Worm (Caenorhabditis elegans): ENCODE measurements around the gene cutl-23.

Gene cutl-23

DNA sequence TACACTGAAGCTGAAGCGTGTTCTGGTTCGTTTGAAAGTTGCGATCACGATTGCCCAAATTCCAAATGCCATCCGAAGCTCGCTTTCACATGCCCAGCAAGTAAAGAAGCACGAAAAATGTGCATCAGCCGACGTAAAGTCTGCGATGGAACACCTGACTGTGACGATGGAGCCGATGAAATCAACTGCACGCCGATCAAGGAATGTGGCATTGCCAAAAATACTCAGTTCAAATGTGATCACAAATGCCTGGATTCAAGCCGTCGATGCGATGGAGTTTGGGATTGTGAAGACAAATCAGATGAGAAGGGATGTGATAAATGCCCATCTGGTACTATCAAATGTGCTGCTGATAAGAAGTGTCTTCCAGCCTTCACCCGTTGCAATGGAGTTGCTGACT lies 40.6 kb upstream of the cutl-23 start:
- TF ChIP-seq ttx-3 (tag; optimal IDR thresholded peaks at IDR 0.05) (no peak), pha-2 (tag; optimal IDR thresholded peaks at IDR 0.05) (no peak), ceh-24 (tag; optimal IDR thresholded peaks at IDR 0.05) (no peak), hlh-13 (GFP tag; optimal IDR thresholded peaks at IDR 0.05) (no peak), C38D4.7 (GFP tag; optimal IDR thresholded peaks at IDR 0.05) (no peak), unc-42 (tag; optimal IDR thresholded peaks at IDR 0.05) (no peak), dmd-4 (tag; optimal IDR thresholded peaks at IDR 0.05; ENCODE audit: borderline replicate concordance) (no peak), ceh-14 (tag; optimal IDR thresholded peaks at IDR 0.05) (no peak)

- TF ChIP-seq hlh-13 (GFP tag; optimal IDR thresholded peaks at IDR 0.05): no peak
- no peak for TF ChIP-seq ref-2 (tag; optimal IDR thresholded peaks at IDR 0.05)
- no peak for TF ChIP-seq hlh-6 (tag; optimal IDR thresholded peaks at IDR 0.05)
- no peak for TF ChIP-seq sox-2 (GFP tag; IDR thresholded peaks at IDR 0.05)
- no peak for TF ChIP-seq pha-2 (tag; optimal IDR thresholded peaks at IDR 0.05)
- TF ChIP-seq gmeb-2 (tag; optimal IDR thresholded peaks at IDR 0.05): no peak
- TF ChIP-seq ceh-9 (tag; optimal IDR thresholded peaks at IDR 0.05): no peak
- TF ChIP-seq rnt-1 (tag; optimal IDR thresholded peaks at IDR 0.05): no peak
- no peak for TF ChIP-seq fkh-10 (GFP tag; optimal IDR thresholded peaks at IDR 0.05)
- TF ChIP-seq elt-2 (tag; optimal IDR thresholded peaks at IDR 0.05): no peak
- no peak for TF ChIP-seq dmd-4 (tag; optimal IDR thresholded peaks at IDR 0.05; ENCODE audit: borderline replicate concordance)
- no peak for TF ChIP-seq npax-4 (tag; optimal IDR thresholded peaks at IDR 0.05)
- TF ChIP-seq dve-1 (tag; optimal IDR thresholded peaks at IDR 0.05): no peak
- TF ChIP-seq ama-1 (optimal IDR thresholded peaks at IDR 0.05): no peak
- no peak for TF ChIP-seq hlh-30 (tag; optimal IDR thresholded peaks at IDR 0.05; ENCODE audit: insufficient read depth)
- no peak for TF ChIP-seq hlh-8 (tag; optimal IDR thresholded peaks at IDR 0.05)
- no peak for TF ChIP-seq nfya-1 (tag; optimal IDR thresholded peaks at IDR 0.05)
- TF ChIP-seq pros-1 (tag; optimal IDR thresholded peaks at IDR 0.05): no peak
- TF ChIP-seq ceh-34 (tag; optimal IDR thresholded peaks at IDR 0.05): no peak
- TF ChIP-seq Y22D7AL.16 (tag; optimal IDR thresholded peaks at IDR 0.05): no peak
These were observed 39.9 kb upstream of the cutl-23 start for ce11 chrIII:5730041-5730440.

DNA sequence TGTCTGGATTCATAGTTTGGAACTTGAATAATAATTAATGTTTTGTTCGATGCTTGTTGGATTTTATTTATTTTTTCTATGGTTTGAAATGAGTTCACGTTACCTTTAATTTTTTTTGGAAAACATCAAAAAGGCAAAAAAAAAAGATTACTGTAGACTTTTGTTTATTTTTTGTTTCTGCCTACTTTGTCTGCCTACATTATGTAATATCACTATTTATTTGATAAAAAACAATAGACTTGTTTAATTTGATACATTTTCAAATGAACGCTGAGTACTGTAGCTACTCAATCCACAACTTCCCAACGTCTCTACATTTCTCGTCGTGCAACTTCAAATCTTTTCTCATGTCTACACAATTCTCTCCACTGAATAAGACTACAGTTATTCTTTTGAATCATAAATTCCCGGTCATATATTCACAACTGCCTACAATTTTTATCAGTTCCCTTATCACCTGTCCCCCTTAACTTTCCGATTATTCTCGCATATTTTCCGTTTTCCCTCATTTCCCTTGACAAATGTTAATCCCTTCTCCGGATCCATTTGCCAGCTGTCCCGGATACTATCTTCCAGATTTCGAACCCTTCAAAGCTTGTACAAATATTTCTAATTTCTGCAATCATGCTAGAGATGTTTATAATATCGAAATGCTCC lies 38.9 kb upstream of the cutl-23 start, which contains the start of the genes B0244.9 and B0244.7:
TSS of gene B0244.9 (minus strand) at position 51 of the 657 bp plus-strand sequence.
TSS of gene B0244.7 (plus strand) at position 522 of the 657 bp plus-strand sequence.
- TF ChIP-seq tbx-7 (tag; optimal IDR thresholded peaks at IDR 0.05) (no peak), elt-2 (tag; optimal IDR thresholded peaks at IDR 0.05) (peak; percentile 65)

ce11 chrIII:5732925-5733324 lies 37.1 kb upstream of the cutl-23 start, which contains the start of gene B0244.17:
TSS of gene B0244.17 (plus strand) at chrIII:5733225.
- TF ChIP-seq sox-4 (tag; optimal IDR thresholded peaks at IDR 0.05): no peak
- no peak for TF ChIP-seq ceh-30 (tag; optimal IDR thresholded peaks at IDR 0.05)
- TF ChIP-seq elt-2 (tag; optimal IDR thresholded peaks at IDR 0.05): peak; percentile 30
- TF ChIP-seq ceh-2 (tag; optimal IDR thresholded peaks at IDR 0.05): no peak

DNA sequence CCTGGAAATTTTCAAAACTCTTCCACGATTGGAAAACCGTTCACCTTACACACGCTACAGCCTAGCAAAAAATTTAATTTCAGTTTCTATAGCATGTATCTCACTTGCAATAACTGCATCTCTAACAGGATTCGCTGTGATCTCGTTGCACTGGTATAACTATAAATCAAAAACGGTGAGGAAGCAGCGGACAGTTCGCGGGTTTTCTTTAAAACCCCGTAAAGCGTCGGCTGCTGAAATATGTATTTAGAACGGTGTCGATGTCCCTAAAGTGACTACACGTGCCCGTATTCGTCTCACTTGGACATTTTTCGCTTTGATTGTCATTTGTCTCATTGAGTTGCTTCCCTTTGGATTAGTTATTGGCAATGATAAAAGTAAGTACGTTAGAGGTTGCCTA lies 35.7 kb upstream of the cutl-23 start:
- TF ChIP-seq pros-1 (tag; optimal IDR thresholded peaks at IDR 0.05): no peak
- TF ChIP-seq pag-3 (tag; optimal IDR thresholded peaks at IDR 0.05; ENCODE audit: borderline replicate concordance): no peak
- no peak for TF ChIP-seq sox-4 (tag; optimal IDR thresholded peaks at IDR 0.05)
- TF ChIP-seq C08G9.2 (tag; optimal IDR thresholded peaks at IDR 0.05): no peak

- TF ChIP-seq elt-2 (tag; optimal IDR thresholded peaks at IDR 0.05): peak; percentile 73
- TF ChIP-seq tbx-7 (tag; optimal IDR thresholded peaks at IDR 0.05): no peak
These were observed 35.1 kb upstream of the cutl-23 start, which contains the start of gene B0244.10 for ce11 chrIII:5734905-5735304. TSS of gene B0244.10 (plus strand) at chrIII:5735158.

All from whole organism, late embryonic.